Fruit fly (Drosophila melanogaster) whole organism: ENCODE results near the gene br.

ENCODE experiments used
- CG8478 ChIP-seq: fragments of >200 bp; optimal IDR thresholded peaks from 2 replicates; lab custom pipeline; 2018; ENCODE audit warnings: inconsistent platforms
- Dll ChIP-seq: fragments of >200 bp; optimal IDR thresholded peaks from 2 replicates; lab custom pipeline; 2017
- EcR ChIP-seq, 2 experiments: fragments of >200 bp; optimal IDR thresholded peaks; 2 replicates each; lab custom pipeline; 2017; ENCODE audit warnings: missing biosample characterization in 2 of 2, missing genetic modification characterization in 2 of 2, missing genetic modification reagents in 2 of 2
- pan ChIP-seq: fragments of >200 bp; optimal IDR thresholded peaks from 2 replicates; lab custom pipeline; 2017
- psq ChIP-seq: fragments of >200 bp; optimal IDR thresholded peaks from 2 replicates; lab custom pipeline; 2017
- usp ChIP-seq: fragments of >200 bp; optimal IDR thresholded peaks from 2 replicates; lab custom pipeline; 2017; ENCODE audit warnings: missing biosample characterization, missing genetic modification characterization, mixed read lengths

- TF ChIP-seq usp (GFP tag; lab: Kevin White, UChicago): no peak
- TF ChIP-seq Dll (lab: Kevin White, UChicago): no peak
- no peak for TF ChIP-seq CG8478
- no peak for TF ChIP-seq pan (lab: Kevin White, UChicago)
- TF ChIP-seq psq (lab: Kevin White, UChicago): no peak
- peak in 1 of 2 experiments; percentile 21 for TF ChIP-seq EcR (GFP tag; optimal IDR thresholded peaks at IDR 0.05; lab: Kevin White, UChicago)
These were observed 2.2 kb downstream of the br start for dm6 chrX:1577120-1577519.
